Fruit fly (Drosophila melanogaster): ENCODE data around the gene CG9616.

- no peak for TF ChIP-seq CTCF (optimal IDR thresholded peaks at IDR 0.05)
- no peak for TF ChIP-seq CG8478 (optimal IDR thresholded peaks at IDR 0.05)
These were observed 18.6 kb downstream of the CG9616 start, which contains the start of gene CG9631 for dm6 chr3R:14226662-14227061.
